Worm (Caenorhabditis elegans): ENCODE data around the gene W04B5.8.

DNA sequence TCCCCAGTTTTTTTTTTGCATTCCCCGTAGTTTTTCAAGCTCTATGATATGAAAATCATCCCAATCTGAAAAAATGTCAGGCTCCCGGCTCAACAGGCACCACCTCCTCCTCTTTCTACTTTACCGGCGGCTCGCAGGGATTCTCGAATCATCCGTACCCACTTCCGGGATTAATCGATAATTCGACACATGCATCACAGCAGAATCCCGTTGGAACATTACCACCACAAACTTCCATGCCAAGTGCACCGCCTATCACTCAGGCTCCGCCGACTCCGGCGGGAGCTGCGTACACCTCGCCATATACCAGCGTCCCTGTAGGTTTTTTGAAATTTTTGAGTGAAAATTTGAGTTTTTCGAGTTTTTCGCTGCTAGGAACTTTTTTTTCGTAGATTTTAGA, 4.9 kb upstream of the W04B5.8 start:
- no peak for TF ChIP-seq nhr-237 (tag; optimal IDR thresholded peaks at IDR 0.05)
- TF ChIP-seq pha-4 (tag; optimal IDR thresholded peaks at IDR 0.05): no peak
- TF ChIP-seq nhr-76 (tag; optimal IDR thresholded peaks at IDR 0.05): no peak

All from whole organism, mixed stage, embryonic.